Fruit fly (Drosophila melanogaster) whole organism, embryonic: Measurements from ENCODE around the gene Uro.

Experiments used
- Ada2b ChIP-seq: fragments of 200-800 bp; sonication (Bioruptor generic); IDR thresholded peaks from 2 replicates; pipeline ENCODE4 v1.3.6; 2022; ENCODE audit warnings: missing biosample characterization, missing genetic modification characterization
- Atf6 ChIP-seq: fragments of 200-800 bp; sonication (Bioruptor generic); IDR thresholded peaks from 2 replicates; pipeline ENCODE4 v1.3.6; 2022; ENCODE audit warnings: missing biosample characterization, missing genetic modification characterization
- Awh ChIP-seq: fragments of 200-800 bp; sonication (Bioruptor generic); IDR thresholded peaks from 2 replicates; pipeline ENCODE4, ENCODE4 v1.3.6; 2022; ENCODE audit warnings: missing biosample characterization, missing genetic modification characterization
- CG10366 ChIP-seq: fragments of 200-800 bp; sonication (Bioruptor generic); IDR thresholded peaks from 2 replicates; pipeline ENCODE4 v1.3.6; 2022; ENCODE audit warnings: missing biosample characterization, missing genetic modification characterization
- CG11456 ChIP-seq: fragments of 200-800 bp; sonication (Bioruptor generic); IDR thresholded peaks from 3 replicates; pipeline ENCODE4 v1.3.6; 2022; ENCODE audit warnings: missing biosample characterization, missing genetic modification characterization
- CG11504 ChIP-seq: fragments of 200-800 bp; sonication (Bioruptor generic); optimal IDR thresholded peaks from 3 replicates; lab custom pipeline; 2019; ENCODE audit warnings: missing biosample characterization, mild to moderate bottlenecking, missing genetic modification characterization, moderate library complexity
- CG11696 ChIP-seq: fragments of 200-800 bp; sonication (Bioruptor generic); IDR thresholded peaks from 2 replicates; pipeline ENCODE4 v1.3.6; 2022; ENCODE audit warnings: missing biosample characterization, missing genetic modification characterization
- CG12071 ChIP-seq: fragments of 200-800 bp; sonication (Bioruptor generic); optimal IDR thresholded peaks from 3 replicates; lab custom pipeline; 2018; ENCODE audit warnings: missing biosample characterization, mild to moderate bottlenecking, missing genetic modification characterization
- CG13424 ChIP-seq: fragments of 200-800 bp; sonication (Bioruptor generic); optimal IDR thresholded peaks from 2 replicates; lab custom pipeline; 2019; ENCODE audit warnings: missing biosample characterization, mild to moderate bottlenecking, missing genetic modification characterization, moderate library complexity
- CG14014 ChIP-seq: fragments of 200-800 bp; sonication (Bioruptor generic); IDR thresholded peaks from 2 replicates; pipeline ENCODE4 v1.3.6; 2022; ENCODE audit warnings: missing biosample characterization, missing genetic modification characterization
- CG14441 ChIP-seq: fragments of 200-800 bp; sonication (Bioruptor generic); IDR thresholded peaks from 2 replicates; pipeline ENCODE4 v1.3.6; 2022; ENCODE audit warnings: missing biosample characterization, missing genetic modification characterization
- CG15269 ChIP-seq: fragments of 200-800 bp; sonication (Bioruptor generic); optimal IDR thresholded peaks from 2 replicates; lab custom pipeline; 2018; ENCODE audit warnings: missing biosample characterization, mild to moderate bottlenecking, missing genetic modification characterization, moderate library complexity
- CG17802 ChIP-seq: fragments of 200-800 bp; sonication (Bioruptor generic); optimal IDR thresholded peaks from 2 replicates; lab custom pipeline; 2018; ENCODE audit warnings: missing biosample characterization, mild to moderate bottlenecking, missing genetic modification characterization, moderate library complexity
- CG2120 ChIP-seq: fragments of 200-800 bp; sonication (Bioruptor generic); optimal IDR thresholded peaks from 3 replicates; lab custom pipeline; 2016; ENCODE audit warnings: missing biosample characterization, missing genetic modification characterization
- CG32532 ChIP-seq: fragments of 200-800 bp; sonication (Bioruptor generic); IDR thresholded peaks from 2 replicates; pipeline ENCODE4 v1.3.6; 2022; ENCODE audit warnings: missing biosample characterization, missing genetic modification characterization
- CG32767 ChIP-seq: fragments of 200-800 bp; sonication (Bioruptor generic); IDR thresholded peaks from 2 replicates; pipeline ENCODE4 v1.3.6; 2022; ENCODE audit warnings: missing biosample characterization, missing genetic modification characterization
- CG4424 ChIP-seq: fragments of 200-800 bp; sonication (Bioruptor generic); optimal IDR thresholded peaks from 3 replicates; lab custom pipeline; 2016; ENCODE audit warnings: missing biosample characterization, missing genetic modification characterization
- CG8089 ChIP-seq: fragments of 200-800 bp; sonication (Bioruptor generic); optimal IDR thresholded peaks from 3 replicates; lab custom pipeline; 2016; ENCODE audit warnings: missing biosample characterization, missing genetic modification characterization
- Drgx ChIP-seq: fragments of 200-800 bp; sonication (Bioruptor generic); IDR thresholded peaks from 2 replicates; pipeline ENCODE4 v1.3.6; 2022; ENCODE audit warnings: missing biosample characterization, missing genetic modification characterization
- E2f1 ChIP-seq: fragments of 200-800 bp; sonication (Bioruptor generic); IDR thresholded peaks from 2 replicates; pipeline ENCODE4 v1.3.6; 2022; ENCODE audit warnings: missing biosample characterization, missing genetic modification characterization
- Ets97D ChIP-seq: fragments of 200-800 bp; sonication (Bioruptor generic); optimal IDR thresholded peaks from 3 replicates; lab custom pipeline; 2016; ENCODE audit warnings: missing biosample characterization, missing genetic modification characterization
- Fer3 ChIP-seq: fragments of 200-800 bp; sonication (Bioruptor generic); optimal IDR thresholded peaks from 2 replicates; lab custom pipeline; 2018; ENCODE audit warnings: missing biosample characterization, mild to moderate bottlenecking, missing genetic modification characterization, moderate library complexity
- GATAe ChIP-seq: fragments of 200-800 bp; sonication (Bioruptor generic); conservative IDR thresholded peaks from 2 replicates; pipeline ENCODE4 v1.3.6; 2022; ENCODE audit warnings: missing biosample characterization, missing genetic modification characterization
- H2.0 ChIP-seq: fragments of 200-800 bp; sonication (Bioruptor generic); IDR thresholded peaks from 2 replicates; pipeline ENCODE4 v1.3.6; 2022; ENCODE audit warnings: missing biosample characterization, missing genetic modification characterization
- HLH4C ChIP-seq: fragments of 200-800 bp; sonication (Bioruptor generic); IDR thresholded peaks from 3 replicates; pipeline ENCODE4 v1.3.6; 2022; ENCODE audit warnings: missing biosample characterization, missing genetic modification characterization; ENCODE audit not compliant: partially characterized antibody
- Meics ChIP-seq: fragments of 200-800 bp; sonication (Bioruptor generic); optimal IDR thresholded peaks from 2 replicates; lab custom pipeline; 2017; ENCODE audit warnings: missing biosample characterization, mild to moderate bottlenecking, missing genetic modification characterization
- NFAT ChIP-seq: fragments of 200-800 bp; sonication (Bioruptor generic); IDR thresholded peaks from 2 replicates; pipeline ENCODE4 v1.3.6; 2022; ENCODE audit warnings: missing biosample characterization, missing genetic modification characterization
- Rfx ChIP-seq: fragments of 200-800 bp; sonication (Bioruptor generic); IDR thresholded peaks from 2 replicates; pipeline ENCODE4 v1.3.6; 2022; ENCODE audit warnings: missing biosample characterization, missing genetic modification characterization
- Sox102F ChIP-seq: fragments of 200-800 bp; sonication (Bioruptor generic); optimal IDR thresholded peaks from 2 replicates; lab custom pipeline; 2018; ENCODE audit warnings: missing biosample characterization, mild to moderate bottlenecking, missing genetic modification characterization, moderate library complexity
- Xbp1 ChIP-seq: fragments of 200-800 bp; sonication (Bioruptor generic); optimal IDR thresholded peaks from 3 replicates; lab custom pipeline; 2016; ENCODE audit warnings: missing biosample characterization, mild to moderate bottlenecking, missing genetic modification characterization
- ara ChIP-seq: fragments of 200-800 bp; sonication (Bioruptor generic); IDR thresholded peaks from 2 replicates; pipeline ENCODE4 v1.3.6; 2022; ENCODE audit warnings: missing biosample characterization, missing genetic modification characterization
- ase ChIP-seq: fragments of 200-800 bp; sonication (Bioruptor generic); IDR thresholded peaks from 3 replicates; pipeline ENCODE4 v1.3.6; 2022; ENCODE audit warnings: missing biosample characterization, missing genetic modification characterization
- bab2 ChIP-seq: fragments of 200-800 bp; sonication (Bioruptor generic); optimal IDR thresholded peaks from 2 replicates; lab custom pipeline; 2016; ENCODE audit warnings: missing biosample characterization, missing genetic modification characterization
- bsh ChIP-seq, 2 experiments: fragments of 200-800 bp; sonication (Bioruptor generic); optimal IDR thresholded peaks; 2 replicates each; lab custom pipeline; 2017 to 2018; ENCODE audit warnings: mild to moderate bottlenecking in 2 of 2, missing biosample characterization in 2 of 2, missing genetic modification characterization in 2 of 2, moderate library complexity in 1 of 2
- dysf ChIP-seq: fragments of 200-800 bp; sonication (Bioruptor generic); IDR thresholded peaks from 3 replicates; pipeline ENCODE4 v1.3.6; 2022; ENCODE audit warnings: missing biosample characterization, missing genetic modification characterization
- fd64A ChIP-seq: fragments of 200-800 bp; sonication (Bioruptor generic); optimal IDR thresholded peaks from 3 replicates; lab custom pipeline; 2018; ENCODE audit warnings: missing biosample characterization, mild to moderate bottlenecking, missing genetic modification characterization
- gem ChIP-seq: fragments of 200-800 bp; sonication (Bioruptor generic); optimal IDR thresholded peaks from 2 replicates; lab custom pipeline; 2019; ENCODE audit warnings: missing biosample characterization, mild to moderate bottlenecking, missing genetic modification characterization, moderate library complexity
- gsb-n ChIP-seq: fragments of 200-800 bp; sonication (Bioruptor generic); optimal IDR thresholded peaks from 3 replicates; lab custom pipeline; 2018; ENCODE audit warnings: missing biosample characterization, mild to moderate bottlenecking, missing genetic modification characterization
- insv ChIP-seq, 2 experiments: fragments of 200-800 bp; sonication (Bioruptor generic); optimal IDR thresholded peaks; 3 replicates each; lab custom pipeline; 2016 to 2018; ENCODE audit warnings: missing biosample characterization in 2 of 2, missing genetic modification characterization in 2 of 2
- jumu ChIP-seq: fragments of 200-800 bp; sonication (Bioruptor generic); optimal IDR thresholded peaks from 3 replicates; lab custom pipeline; 2016; ENCODE audit warnings: missing biosample characterization, missing genetic modification characterization
- lmd ChIP-seq: fragments of 200-800 bp; sonication (Bioruptor generic); IDR thresholded peaks from 2 replicates; pipeline ENCODE4 v1.3.6; 2022; ENCODE audit warnings: missing biosample characterization, missing genetic modification characterization
- row ChIP-seq: fragments of 200-800 bp; sonication (Bioruptor generic); IDR thresholded peaks from 3 replicates; pipeline ENCODE4 v1.3.6; 2022; ENCODE audit warnings: missing biosample characterization, missing genetic modification characterization
- schlank ChIP-seq: fragments of 200-800 bp; sonication (Bioruptor generic); optimal IDR thresholded peaks from 2 replicates; lab custom pipeline; 2018; ENCODE audit warnings: missing biosample characterization, mild to moderate bottlenecking, missing genetic modification characterization
- sens ChIP-seq: fragments of 200-800 bp; sonication (Bioruptor generic); peaks from one replicate; lab custom pipeline; 2016; ENCODE audit warnings: missing biosample characterization, missing genetic modification characterization
- seq ChIP-seq: fragments of 200-800 bp; sonication (Bioruptor generic); IDR thresholded peaks from 2 replicates; pipeline ENCODE4 v1.3.6; 2022; ENCODE audit warnings: missing biosample characterization, missing genetic modification characterization
- shn ChIP-seq: fragments of 200-800 bp; sonication (Bioruptor generic); optimal IDR thresholded peaks from 3 replicates; lab custom pipeline; 2016; ENCODE audit warnings: missing biosample characterization, missing genetic modification characterization
- slbo ChIP-seq: fragments of 200-800 bp; sonication (Bioruptor generic); IDR thresholded peaks from 2 replicates; pipeline ENCODE4 v1.3.6; 2022; ENCODE audit warnings: missing biosample characterization, missing genetic modification characterization
- sob ChIP-seq: fragments of 200-800 bp; sonication (Bioruptor generic); IDR thresholded peaks from 2 replicates; pipeline ENCODE4 v1.3.6; 2022; ENCODE audit warnings: missing biosample characterization, missing genetic modification characterization
- stc ChIP-seq: fragments of 200-800 bp; sonication (Bioruptor generic); IDR thresholded peaks from 2 replicates; pipeline ENCODE4 v1.3.6; 2022; ENCODE audit warnings: missing biosample characterization, missing genetic modification characterization
- tio ChIP-seq: fragments of 200-800 bp; sonication (Bioruptor generic); optimal IDR thresholded peaks from 2 replicates; lab custom pipeline; 2017; ENCODE audit warnings: missing biosample characterization, missing genetic modification characterization, inconsistent platforms

Uro gene

DNA sequence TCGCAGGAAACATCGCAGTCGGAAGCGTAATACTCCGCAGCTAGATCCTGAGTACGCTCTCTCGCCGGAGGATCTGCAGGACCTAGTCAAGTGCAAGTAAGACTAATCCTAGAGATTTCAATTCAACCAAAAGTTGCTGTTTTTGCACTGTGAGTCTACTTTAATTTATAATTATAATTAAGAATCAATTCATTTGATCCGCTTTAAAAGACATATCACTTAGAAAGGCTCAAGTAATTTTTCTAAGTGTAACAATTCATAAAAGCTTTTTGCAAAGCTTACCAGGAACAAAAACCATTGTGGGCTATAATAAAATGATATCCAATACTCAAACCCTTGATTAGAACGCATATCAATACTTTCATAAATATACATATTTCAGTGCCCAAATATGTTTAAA, 23.1 kb upstream of the Uro start (continued):
- TF ChIP-seq bab2: no peak
- TF ChIP-seq shn (GFP tag; lab: Kevin White, UChicago): no peak
- TF ChIP-seq Ada2b (GFP tag; lab: Robert Waterston, UW): peak; percentile 40; the same call in 1 of the 2 replicates
- TF ChIP-seq CG11696: 0 out of 2 replicates have a peak, but pooled peaks have one; percentile 18
- TF ChIP-seq row (GFP tag; lab: Robert Waterston, UW): no peak
- TF ChIP-seq sens (GFP tag; lab: Kevin White, UChicago): peak; percentile 69
- TF ChIP-seq E2f1 (GFP tag; lab: Robert Waterston, UW): peak; percentile 22; the same call in 1 of the 2 replicates
- no peak for TF ChIP-seq CG4424 (GFP tag; lab: Kevin White, UChicago)
- peak; percentile 50; the same call in 1 of the 3 replicates for TF ChIP-seq dysf (GFP tag; lab: Robert Waterston, UW)
- TF ChIP-seq Fer3: peak; percentile 8
- 0 out of 2 replicates have a peak, but pooled peaks have one; percentile 23 for TF ChIP-seq Drgx (GFP tag; lab: Robert Waterston, UW)
- TF ChIP-seq CG13424 (tag; lab: Kevin White, UChicago): no peak
- TF ChIP-seq Meics (GFP tag; lab: Kevin White, UChicago): peak; percentile 6
- peak; percentile 26 for TF ChIP-seq tio (GFP tag; lab: Kevin White, UChicago)
- TF ChIP-seq Atf6 (GFP tag; lab: Robert Waterston, UW): no peak
- TF ChIP-seq CG14014 (GFP tag; lab: Robert Waterston, UW): peak; percentile 37; the same call in 1 of the 2 replicates
- TF ChIP-seq fd64A: no peak
- 0 out of 2 replicates have a peak, but pooled peaks have one; percentile 16 for TF ChIP-seq seq
- TF ChIP-seq CG11456 (GFP tag; lab: Robert Waterston, UW): no peak
- no peak for TF ChIP-seq schlank (tag; lab: Kevin White, UChicago)
- TF ChIP-seq gem (tag; lab: Kevin White, UChicago): peak; percentile 50
- TF ChIP-seq H2.0: peak; percentile 34; the same call in 1 of the 2 replicates
- peak; percentile 22; the same call in 1 of the 2 replicates for TF ChIP-seq lmd (GFP tag; lab: Robert Waterston, UW)
- TF ChIP-seq CG15269 (tag; lab: Kevin White, UChicago): peak; percentile 30
- TF ChIP-seq sob: no peak
- no peak for TF ChIP-seq GATAe (GFP tag; lab: Robert Waterston, UW)
- TF ChIP-seq bsh (GFP tag; optimal IDR thresholded peaks at IDR 0.05; lab: Kevin White, UChicago): no peak
- TF ChIP-seq HLH4C (GFP tag; lab: Robert Waterston, UW): no peak
- TF ChIP-seq CG2120 (GFP tag; lab: Kevin White, UChicago): peak; percentile 20
- no peak for TF ChIP-seq CG14441 (GFP tag; lab: Robert Waterston, UW)
- TF ChIP-seq Awh (GFP tag; lab: Robert Waterston, UW): 0 out of 2 replicates have a peak, but pooled peaks have one; percentile 10
- no peak for TF ChIP-seq ara (GFP tag; lab: Robert Waterston, UW)
- TF ChIP-seq Xbp1: peak; percentile 8
- TF ChIP-seq stc: 0 out of 2 replicates have a peak, but pooled peaks have one; percentile 11
- peak; percentile 56; the same call in 1 of the 2 replicates for TF ChIP-seq slbo (GFP tag; lab: Robert Waterston, UW)
- TF ChIP-seq CG8089 (GFP tag; lab: Kevin White, UChicago): no peak
- no peak for TF ChIP-seq CG12071
- no peak for TF ChIP-seq NFAT (GFP tag; lab: Robert Waterston, UW)
- TF ChIP-seq CG11504 (tag; lab: Kevin White, UChicago): peak; percentile 34
- no peak for TF ChIP-seq Ets97D (GFP tag; lab: Kevin White, UChicago)
- TF ChIP-seq Sox102F (GFP tag; lab: Kevin White, UChicago): peak; percentile 4
- 0 out of 2 replicates have a peak, but pooled peaks have one; percentile 14 for TF ChIP-seq Rfx (GFP tag; lab: Robert Waterston, UW)
- TF ChIP-seq gsb-n (tag; lab: Kevin White, UChicago): no peak
- TF ChIP-seq CG32767: no peak
- TF ChIP-seq ase (GFP tag; lab: Robert Waterston, UW): 0 out of 3 replicates have a peak, but pooled peaks have one; percentile 28
- no peak for TF ChIP-seq jumu (GFP tag; lab: Kevin White, UChicago)
- TF ChIP-seq CG17802 (tag; lab: Kevin White, UChicago): no peak
- no peak for TF ChIP-seq insv (GFP tag; optimal IDR thresholded peaks at IDR 0.05; lab: Kevin White, UChicago)
- 0 out of 2 replicates have a peak, but pooled peaks have one; percentile 12 for TF ChIP-seq CG10366 (GFP tag; lab: Robert Waterston, UW)
- peak; percentile 56; the same call in 1 of the 2 replicates for TF ChIP-seq CG32532
